Worm (Caenorhabditis elegans) whole organism, mixed stage, embryonic: Measurements from ENCODE around the gene Y41D4B.14.

Experiments used
- elt-1 ChIP-seq: sonication (generic microtip); optimal IDR thresholded peaks from 2 replicates; lab custom pipeline; 2017; ENCODE audit warnings: missing genetic modification characterization, mild to moderate bottlenecking, missing compliant biosample characterization, antibody characterized with exemption, moderate library complexity, borderline replicate concordance; ENCODE audit not compliant: insufficient read depth
- nhr-28 ChIP-seq: fragments of 150-350 bp; optimal IDR thresholded peaks from 2 replicates; lab custom pipeline; 2014; ENCODE audit warnings: missing biosample characterization, missing genetic modification characterization
- sptf-1 ChIP-seq: sonication (generic microtip); optimal IDR thresholded peaks from 2 replicates; lab custom pipeline; 2017; ENCODE audit warnings: mild to moderate bottlenecking, missing genetic modification characterization, moderate library complexity, missing compliant biosample characterization
- ztf-11 ChIP-seq: fragments of 150-350 bp; optimal IDR thresholded peaks from 2 replicates; lab custom pipeline; 2014; ENCODE audit warnings: missing biosample characterization, missing genetic modification characterization

ce11 chrIV:1602936-1603457 lies 26.2 kb downstream of the Y41D4B.14 start:
- TF ChIP-seq nhr-28 (tag; lab: Kevin White, UChicago) (no peak), sptf-1 (tag; lab: Kevin White, UChicago) (no peak), ztf-11 (tag; lab: Kevin White, UChicago) (no peak), elt-1 (tag; lab: Kevin White, UChicago) (no peak)
